Fruit fly (Drosophila melanogaster): ENCODE measurements around the gene Tpt.
A peak's percentile ranks its signal among the peaks of the same experiment; 100 is the strongest.

Tpt gene

DNA sequence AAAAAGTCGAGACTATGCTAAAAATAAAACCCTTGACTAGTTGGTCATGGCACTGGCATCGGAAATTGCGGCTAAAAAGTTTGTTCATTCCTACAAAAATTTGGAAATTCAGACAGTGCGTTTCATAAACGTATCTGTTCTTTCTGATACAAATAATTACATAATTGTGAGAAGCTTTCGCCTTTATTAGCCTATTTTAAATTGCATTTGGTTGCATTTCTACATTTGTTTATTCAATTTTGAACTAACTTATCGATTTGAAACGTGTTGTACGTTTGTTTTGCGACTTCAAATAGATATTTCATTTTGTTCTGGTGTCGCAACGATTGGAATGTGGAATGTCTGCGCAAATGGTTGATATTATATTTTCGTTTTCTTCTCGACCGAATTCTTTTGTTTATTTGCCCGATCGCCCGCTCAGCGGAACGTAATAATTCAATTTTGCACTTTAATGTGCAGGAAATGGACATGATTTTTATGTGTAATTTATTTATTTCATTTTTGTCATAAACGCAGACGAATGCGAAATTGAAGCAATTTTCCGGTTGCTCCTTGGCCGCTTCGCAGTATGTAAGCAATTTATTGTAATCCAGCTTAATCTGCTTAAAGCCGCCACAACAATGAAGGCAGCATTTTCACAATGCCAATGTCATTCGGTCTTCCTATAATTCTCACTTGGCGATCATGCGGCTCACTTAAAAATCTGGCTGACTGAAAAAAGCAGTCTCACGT, 41.1 kb upstream of the Tpt start (continued):
- TF ChIP-seq trem (tag; optimal IDR thresholded peaks at IDR 0.05) (no peak), CG2116 (GFP tag; optimal IDR thresholded peaks at IDR 0.05) (no peak), PHDP (tag; optimal IDR thresholded peaks at IDR 0.05) (peak; percentile 69), Sox102F (GFP tag; optimal IDR thresholded peaks at IDR 0.05) (peak; percentile 65), Eip74EF (GFP tag; optimal IDR thresholded peaks at IDR 0.05) (peak in 1 of 2 experiments; percentile 29), CG34422 (GFP tag; IDR thresholded peaks at IDR 0.05) (0 out of 3 replicates have a peak, but pooled peaks have one; percentile 37), CG8924 (tag; optimal IDR thresholded peaks at IDR 0.05) (peak; percentile 52), esg (GFP tag; conservative IDR thresholded peaks at IDR 0.05) (no peak; the same call in 1 of the 2 replicates), usp (GFP tag; optimal IDR thresholded peaks at IDR 0.05) (no peak), CG4854 (GFP tag; optimal IDR thresholded peaks at IDR 0.05) (peak; percentile 31), CG4730 (GFP tag; IDR thresholded peaks at IDR 0.05) (peak; percentile 13; the same call in 1 of the 2 replicates), unpg (GFP tag; optimal IDR thresholded peaks at IDR 0.05) (peak; percentile 72), Side (GFP tag; optimal IDR thresholded peaks at IDR 0.05) (peak; percentile 26), CG12769 (tag; optimal IDR thresholded peaks at IDR 0.05) (peak; percentile 76), ken (GFP tag; IDR thresholded peaks at IDR 0.05) (no peak), chm (GFP tag; IDR thresholded peaks at IDR 0.05) (peak; percentile 28; the same call in 1 of the 2 replicates), Atf6 (GFP tag; IDR thresholded peaks at IDR 0.05) (peak; percentile 65), tna (GFP tag; IDR thresholded peaks at IDR 0.05; ENCODE audit: partially characterized antibody) (no peak), caup (GFP tag; optimal IDR thresholded peaks at IDR 0.05; ENCODE audit: severe bottlenecking) (peak; percentile 70), C15 (GFP tag; IDR thresholded peaks at IDR 0.05) (peak; percentile 41; the same call in 1 of the 3 replicates), lilli (GFP tag; optimal IDR thresholded peaks at IDR 0.05) (peak; percentile 75), Fer3 (tag; optimal IDR thresholded peaks at IDR 0.05) (peak; percentile 69), Ada2b (GFP tag; IDR thresholded peaks at IDR 0.05) (peak; percentile 59), Chrac-16 (GFP tag; optimal IDR thresholded peaks at IDR 0.05) (peak; percentile 9), CG13894 (tag; optimal IDR thresholded peaks at IDR 0.05) (peak; percentile 32), unc-4 (GFP tag; IDR thresholded peaks at IDR 0.05; ENCODE audit: partially characterized antibody) (no peak), CG9215 (GFP tag; IDR thresholded peaks at IDR 0.05) (0 out of 2 replicates have a peak, but pooled peaks have one; percentile 7), E2f2 (GFP tag; IDR thresholded peaks at IDR 0.05) (peak; percentile 22; the same call in 1 of the 2 replicates), CG12391 (tag; optimal IDR thresholded peaks at IDR 0.05) (peak; percentile 54), Oli (tag; optimal IDR thresholded peaks at IDR 0.05) (peak; percentile 49), NfI (GFP tag; optimal IDR thresholded peaks at IDR 0.05) (peak; percentile 65), Camta (GFP tag; optimal IDR thresholded peaks at IDR 0.05) (peak; percentile 34), seq (GFP tag; IDR thresholded peaks at IDR 0.05) (peak; percentile 45; the same call in 1 of the 2 replicates), kah (GFP tag; optimal IDR thresholded peaks at IDR 0.05) (peak; percentile 27), CTCF (GFP tag; optimal IDR thresholded peaks at IDR 0.05) (no peak), CG3281 (GFP tag; optimal IDR thresholded peaks at IDR 0.05) (peak; percentile 69), Dbx (GFP tag; IDR thresholded peaks at IDR 0.05) (peak; percentile 44; the same call in 1 of the 3 replicates), CG10209 (GFP tag; optimal IDR thresholded peaks at IDR 0.05) (peak; percentile 19), CG5953 (GFP tag; IDR thresholded peaks at IDR 0.05) (peak; percentile 13; the same call in 1 of the 2 replicates), Ravus (GFP tag; IDR thresholded peaks at IDR 0.05) (no peak; the same call in 1 of the 2 replicates), CG13424 (tag; optimal IDR thresholded peaks at IDR 0.05) (peak; percentile 59), toy (GFP tag; IDR thresholded peaks at IDR 0.05) (no peak), odd (GFP tag; optimal IDR thresholded peaks at IDR 0.05) (peak; percentile 42), Dll (GFP tag; IDR thresholded peaks at IDR 0.05; ENCODE audit: partially characterized antibody) (no peak), CG17829 (tag; optimal IDR thresholded peaks at IDR 0.05) (no peak), Ssrp (tag; optimal IDR thresholded peaks at IDR 0.05) (peak; percentile 15), CG12071 (GFP tag; optimal IDR thresholded peaks at IDR 0.05) (peak; percentile 68), lab (GFP tag; optimal IDR thresholded peaks at IDR 0.05) (peak; percentile 79)

Data from whole organism, embryonic.